Worm (Caenorhabditis elegans) whole organism, late embryonic: Measurements from ENCODE around the gene C28H8.5.

Experiments
- hlh-30 ChIP-seq: sonication (generic microtip); optimal IDR thresholded peaks from 2 replicates; lab custom pipeline; 2017; ENCODE audit warnings: antibody characterized with exemption, missing genetic modification characterization, missing compliant biosample characterization; ENCODE audit not compliant: insufficient read depth
- pha-2 ChIP-seq: sonication (generic microtip); optimal IDR thresholded peaks from 2 replicates; lab custom pipeline; 2017; ENCODE audit warnings: mild to moderate bottlenecking, missing genetic modification characterization, missing compliant biosample characterization

DNA sequence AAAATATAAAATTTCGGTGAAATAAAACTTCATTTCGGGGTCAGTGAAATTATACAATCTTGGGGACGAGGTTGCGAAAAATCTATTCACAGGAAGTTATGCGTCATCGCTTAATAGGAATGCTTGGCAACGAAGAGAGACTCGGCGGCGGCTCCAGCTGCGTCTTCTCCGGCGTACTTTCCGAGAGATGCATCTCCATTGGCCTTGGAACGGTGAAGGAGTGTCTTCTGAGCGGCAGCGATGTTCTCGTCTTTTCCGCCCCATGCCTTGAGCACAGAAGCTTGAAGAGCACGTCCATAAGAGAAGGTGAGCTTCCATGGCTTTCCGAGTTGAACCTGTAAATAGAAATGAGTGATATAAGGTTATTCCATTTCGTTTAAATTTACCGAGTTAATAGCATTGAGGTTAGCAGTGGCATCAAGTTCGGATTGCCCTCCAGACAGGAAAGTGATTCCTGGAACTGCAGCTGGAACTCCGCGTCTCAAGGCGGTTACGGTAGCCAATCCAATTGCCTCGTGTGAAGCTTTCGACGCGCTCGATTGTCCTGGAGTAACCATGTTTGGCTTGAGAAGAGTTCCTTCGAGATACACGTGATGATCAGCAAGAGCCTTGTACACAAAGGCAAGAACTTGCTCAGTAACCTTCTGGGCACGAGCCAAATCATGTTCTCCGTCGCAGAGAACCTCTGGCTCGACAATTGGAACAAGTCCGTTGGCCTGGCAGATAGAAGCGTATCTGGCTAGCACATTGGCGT is 9.3 kb upstream of the C28H8.5 start:
- TF ChIP-seq pha-2 (tag; lab: Kevin White, UChicago), result no peak
- no peak for TF ChIP-seq hlh-30 (tag; lab: Kevin White, UChicago)
